Worm (Caenorhabditis elegans): ENCODE measurements around the gene F31F4.17.

DNA sequence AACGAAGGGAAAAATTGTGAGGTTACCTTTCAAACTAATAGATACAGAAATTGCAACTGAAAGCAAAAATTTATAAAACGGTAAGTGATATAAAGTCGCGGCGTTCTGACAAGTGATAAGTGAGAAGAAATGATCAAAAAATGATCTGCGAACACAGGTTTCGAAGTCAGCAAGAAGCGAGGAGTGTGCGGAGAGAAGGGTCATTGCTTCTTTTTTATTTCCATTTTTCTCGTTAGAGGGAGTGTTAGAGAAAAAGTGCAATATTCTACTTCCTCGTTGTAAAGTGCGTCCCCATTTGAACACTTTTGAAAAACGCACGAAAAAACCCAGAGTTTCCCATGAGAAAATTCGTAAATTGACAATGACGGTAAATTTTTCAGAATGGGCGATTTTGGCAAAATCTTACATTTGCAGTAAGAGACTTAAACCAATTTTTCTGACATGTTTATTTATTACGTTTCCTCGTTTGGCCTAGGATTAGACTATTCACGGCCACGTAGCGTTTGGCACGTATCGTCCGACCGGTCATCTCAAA is 16.5 kb upstream of the F31F4.17 start, which contains the start of the genes fbxa-72 and srx-21:
- no peak for TF ChIP-seq ceh-14 (tag; optimal IDR thresholded peaks at IDR 0.05)
- TF ChIP-seq elt-2 (tag; optimal IDR thresholded peaks at IDR 0.05): no peak
- TF ChIP-seq Y22D7AL.16 (tag; optimal IDR thresholded peaks at IDR 0.05): no peak

All from whole organism, late embryonic.